Worm (Caenorhabditis elegans): Measurements from ENCODE around the gene F52C6.2.

The F52C6.2 gene

ce11 chrII:1893912-1894311, 32.4 kb upstream of the F52C6.2 start, which contains the start of gene C16C4.1:
TSS of gene C16C4.1 (plus strand) at chrII:1894212.
- TF ChIP-seq pes-1 (GFP tag; IDR thresholded peaks at IDR 0.05) (no peak), F13C5.2 (tag; optimal IDR thresholded peaks at IDR 0.05) (no peak), B0310.2 (tag; optimal IDR thresholded peaks at IDR 0.05) (no peak), tra-4 (tag; optimal IDR thresholded peaks at IDR 0.05) (no peak), tbx-37 (GFP tag; conservative IDR thresholded peaks at IDR 0.05) (no peak), hmbx-1 (tag; optimal IDR thresholded peaks at IDR 0.05) (no peak), hnd-1 (tag; optimal IDR thresholded peaks at IDR 0.05) (no peak), tbx-11 (GFP tag; IDR thresholded peaks at IDR 0.05) (no peak), aly-1 (tag; optimal IDR thresholded peaks at IDR 0.05) (no peak), ets-7 (tag; optimal IDR thresholded peaks at IDR 0.05) (no peak), hmg-4 (GFP tag; optimal IDR thresholded peaks at IDR 0.05) (no peak), sea-1 (GFP tag; conservative IDR thresholded peaks at IDR 0.05) (no peak)

- TF ChIP-seq ceh-13 (GFP tag; optimal IDR thresholded peaks at IDR 0.05) (no peak), hnd-1 (tag; optimal IDR thresholded peaks at IDR 0.05) (no peak), tra-4 (tag; optimal IDR thresholded peaks at IDR 0.05) (no peak), flt-1 (GFP tag; IDR thresholded peaks at IDR 0.05) (no peak), ets-7 (tag; optimal IDR thresholded peaks at IDR 0.05) (no peak), aly-1 (tag; optimal IDR thresholded peaks at IDR 0.05) (no peak), B0310.2 (tag; optimal IDR thresholded peaks at IDR 0.05) (no peak), tbx-11 (GFP tag; IDR thresholded peaks at IDR 0.05) (no peak), F13C5.2 (tag; optimal IDR thresholded peaks at IDR 0.05) (no peak), tbx-37 (GFP tag; conservative IDR thresholded peaks at IDR 0.05) (no peak), sea-1 (GFP tag; conservative IDR thresholded peaks at IDR 0.05) (no peak), ceh-36 (tag; optimal IDR thresholded peaks at IDR 0.05) (no peak), hmbx-1 (tag; optimal IDR thresholded peaks at IDR 0.05) (no peak), scrt-1 (GFP tag; IDR thresholded peaks at IDR 0.05) (no peak), pes-1 (GFP tag; IDR thresholded peaks at IDR 0.05) (no peak)
Observed at ce11 chrII:1895278-1895677, 31.0 kb upstream of the F52C6.2 start, which contains the start of gene C46F9.5. TSS of gene C46F9.5 (plus strand) at chrII:1895578.

- no peak for TF ChIP-seq ceh-36 (tag; optimal IDR thresholded peaks at IDR 0.05)
- no peak for TF ChIP-seq ama-1 (optimal IDR thresholded peaks at IDR 0.05)
- no peak for TF ChIP-seq tra-4 (tag; optimal IDR thresholded peaks at IDR 0.05)
- no peak for TF ChIP-seq B0310.2 (tag; optimal IDR thresholded peaks at IDR 0.05)
- TF ChIP-seq hnd-1 (tag; optimal IDR thresholded peaks at IDR 0.05), result no peak
- no peak for TF ChIP-seq tbx-37 (GFP tag; conservative IDR thresholded peaks at IDR 0.05)
- no peak for TF ChIP-seq ets-7 (tag; optimal IDR thresholded peaks at IDR 0.05)
- TF ChIP-seq scrt-1 (GFP tag; IDR thresholded peaks at IDR 0.05), result no peak
- no peak for TF ChIP-seq F13C5.2 (tag; optimal IDR thresholded peaks at IDR 0.05)
- TF ChIP-seq sea-1 (GFP tag; conservative IDR thresholded peaks at IDR 0.05), result no peak
- TF ChIP-seq pes-1 (GFP tag; IDR thresholded peaks at IDR 0.05), result no peak
- no peak for TF ChIP-seq hmbx-1 (tag; optimal IDR thresholded peaks at IDR 0.05)
Observed at ce11 chrII:1895762-1896161, 30.5 kb upstream of the F52C6.2 start, which contains the start of gene math-25. TSS of gene math-25 (plus strand) at chrII:1896062.

ce11 chrII:1897936-1898335, 28.3 kb upstream of the F52C6.2 start, which contains the start of gene C46F9.6:
TSS of gene C46F9.6 (plus strand) at chrII:1898236.
- TF ChIP-seq ceh-13 (GFP tag; optimal IDR thresholded peaks at IDR 0.05) (no peak), B0310.2 (tag; optimal IDR thresholded peaks at IDR 0.05) (no peak), ama-1 (optimal IDR thresholded peaks at IDR 0.05) (no peak), pes-1 (GFP tag; IDR thresholded peaks at IDR 0.05) (no peak), hnd-1 (tag; optimal IDR thresholded peaks at IDR 0.05) (no peak), flt-1 (GFP tag; IDR thresholded peaks at IDR 0.05) (no peak), ets-7 (tag; optimal IDR thresholded peaks at IDR 0.05) (no peak), ceh-36 (tag; optimal IDR thresholded peaks at IDR 0.05) (no peak), scrt-1 (GFP tag; IDR thresholded peaks at IDR 0.05) (no peak), tbx-11 (GFP tag; IDR thresholded peaks at IDR 0.05) (no peak), tra-4 (tag; optimal IDR thresholded peaks at IDR 0.05) (no peak), aly-1 (tag; optimal IDR thresholded peaks at IDR 0.05) (no peak), hmg-4 (GFP tag; optimal IDR thresholded peaks at IDR 0.05) (no peak), tbx-37 (GFP tag; conservative IDR thresholded peaks at IDR 0.05) (no peak), sea-1 (GFP tag; conservative IDR thresholded peaks at IDR 0.05) (no peak), F13C5.2 (tag; optimal IDR thresholded peaks at IDR 0.05) (no peak), hmbx-1 (tag; optimal IDR thresholded peaks at IDR 0.05) (no peak)

- TF ChIP-seq hmbx-1 (tag; optimal IDR thresholded peaks at IDR 0.05) (no peak), hnd-1 (tag; optimal IDR thresholded peaks at IDR 0.05) (no peak), scrt-1 (GFP tag; IDR thresholded peaks at IDR 0.05) (no peak), ama-1 (optimal IDR thresholded peaks at IDR 0.05) (no peak), tbx-37 (GFP tag; conservative IDR thresholded peaks at IDR 0.05) (no peak)
Observed at ce11 chrII:1899934-1900333, 26.3 kb upstream of the F52C6.2 start, which contains the start of gene math-24. TSS of gene math-24 (plus strand) at chrII:1900234.

- no peak for TF ChIP-seq pes-1 (GFP tag; IDR thresholded peaks at IDR 0.05)
- no peak for TF ChIP-seq ceh-36 (tag; optimal IDR thresholded peaks at IDR 0.05)
- no peak for TF ChIP-seq tbx-37 (GFP tag; conservative IDR thresholded peaks at IDR 0.05)
- no peak for TF ChIP-seq F13C5.2 (tag; optimal IDR thresholded peaks at IDR 0.05)
- no peak for TF ChIP-seq aly-1 (tag; optimal IDR thresholded peaks at IDR 0.05)
- no peak for TF ChIP-seq hmbx-1 (tag; optimal IDR thresholded peaks at IDR 0.05)
- TF ChIP-seq flt-1 (GFP tag; IDR thresholded peaks at IDR 0.05), result no peak
- no peak for TF ChIP-seq B0310.2 (tag; optimal IDR thresholded peaks at IDR 0.05)
- no peak for TF ChIP-seq scrt-1 (GFP tag; IDR thresholded peaks at IDR 0.05)
- TF ChIP-seq tra-4 (tag; optimal IDR thresholded peaks at IDR 0.05), result no peak
- no peak for TF ChIP-seq ceh-13 (GFP tag; optimal IDR thresholded peaks at IDR 0.05)
- no peak for TF ChIP-seq ets-7 (tag; optimal IDR thresholded peaks at IDR 0.05)
Observed at ce11 chrII:1901981-1902380, 24.3 kb upstream of the F52C6.2 start, which contains the start of gene math-23. TSS of gene math-23 (plus strand) at chrII:1902281.

- TF ChIP-seq scrt-1 (GFP tag; IDR thresholded peaks at IDR 0.05) (no peak), ceh-36 (tag; optimal IDR thresholded peaks at IDR 0.05) (no peak), hmg-4 (GFP tag; optimal IDR thresholded peaks at IDR 0.05) (no peak), tbx-11 (GFP tag; IDR thresholded peaks at IDR 0.05) (no peak), ceh-13 (GFP tag; optimal IDR thresholded peaks at IDR 0.05) (no peak), tbx-37 (GFP tag; conservative IDR thresholded peaks at IDR 0.05) (no peak), F13C5.2 (tag; optimal IDR thresholded peaks at IDR 0.05) (no peak), hmbx-1 (tag; optimal IDR thresholded peaks at IDR 0.05) (no peak), tra-4 (tag; optimal IDR thresholded peaks at IDR 0.05) (no peak), pes-1 (GFP tag; IDR thresholded peaks at IDR 0.05) (no peak), aly-1 (tag; optimal IDR thresholded peaks at IDR 0.05) (no peak), flt-1 (GFP tag; IDR thresholded peaks at IDR 0.05) (no peak), ama-1 (optimal IDR thresholded peaks at IDR 0.05) (no peak), B0310.2 (tag; optimal IDR thresholded peaks at IDR 0.05) (no peak), sea-1 (GFP tag; conservative IDR thresholded peaks at IDR 0.05) (no peak), ets-7 (tag; optimal IDR thresholded peaks at IDR 0.05) (no peak), hnd-1 (tag; optimal IDR thresholded peaks at IDR 0.05) (no peak)
Observed at ce11 chrII:1905104-1905503, 21.2 kb upstream of the F52C6.2 start, which contains the start of gene math-22. TSS of gene math-22 (plus strand) at chrII:1905404.
